Fruit fly (Drosophila melanogaster) whole organism, embryonic: Measurements from ENCODE around the gene rgn.

ENCODE experiments used
- ATbp ChIP-seq: fragments of 200-800 bp; sonication (Bioruptor generic); optimal IDR thresholded peaks from 2 replicates; lab custom pipeline; 2017; ENCODE audit warnings: missing biosample characterization, mild to moderate bottlenecking, missing genetic modification characterization, missing genetic modification reagents
- Awh ChIP-seq: fragments of 200-800 bp; sonication (Bioruptor generic); IDR thresholded peaks from 2 replicates; pipeline ENCODE4, ENCODE4 v1.3.6; 2022; ENCODE audit warnings: missing biosample characterization, missing genetic modification characterization
- CG10147 ChIP-seq: fragments of 200-800 bp; sonication (Bioruptor generic); optimal IDR thresholded peaks from 2 replicates; lab custom pipeline; 2019; ENCODE audit warnings: missing biosample characterization, mild to moderate bottlenecking, missing genetic modification characterization, moderate library complexity
- CG1024 ChIP-seq: fragments of 200-800 bp; sonication (Bioruptor generic); IDR thresholded peaks from 2 replicates; pipeline ENCODE4 v1.3.6; 2022; ENCODE audit warnings: missing biosample characterization, missing genetic modification characterization
- CG10431 ChIP-seq: fragments of 200-800 bp; sonication (Bioruptor generic); optimal IDR thresholded peaks from 3 replicates; lab custom pipeline; 2018; ENCODE audit warnings: missing biosample characterization, mild to moderate bottlenecking, missing genetic modification characterization
- CG10654 ChIP-seq: fragments of 200-800 bp; sonication (Bioruptor generic); optimal IDR thresholded peaks from 2 replicates; lab custom pipeline; 2016; ENCODE audit warnings: missing biosample characterization, missing genetic modification characterization
- CG11085 ChIP-seq: fragments of 200-800 bp; sonication (Bioruptor generic); IDR thresholded peaks from 2 replicates; pipeline ENCODE4 v1.3.6; 2022; ENCODE audit warnings: missing biosample characterization, missing genetic modification characterization
- CG11456 ChIP-seq: fragments of 200-800 bp; sonication (Bioruptor generic); IDR thresholded peaks from 3 replicates; pipeline ENCODE4 v1.3.6; 2022; ENCODE audit warnings: missing biosample characterization, missing genetic modification characterization
- CG12391 ChIP-seq: fragments of 200-800 bp; sonication (Bioruptor generic); optimal IDR thresholded peaks from 3 replicates; lab custom pipeline; 2018; ENCODE audit warnings: missing biosample characterization, mild to moderate bottlenecking, missing genetic modification characterization, moderate library complexity
- CG14050 ChIP-seq: fragments of 200-800 bp; sonication (Bioruptor generic); IDR thresholded peaks from 3 replicates; pipeline ENCODE4 v1.3.6; 2022; ENCODE audit warnings: missing biosample characterization, missing genetic modification characterization
- CG17568 ChIP-seq: fragments of 200-800 bp; sonication (Bioruptor generic); optimal IDR thresholded peaks from 2 replicates; lab custom pipeline; 2018; ENCODE audit warnings: missing biosample characterization, mild to moderate bottlenecking, missing genetic modification characterization, moderate library complexity
- CG17802 ChIP-seq: fragments of 200-800 bp; sonication (Bioruptor generic); optimal IDR thresholded peaks from 2 replicates; lab custom pipeline; 2018; ENCODE audit warnings: missing biosample characterization, mild to moderate bottlenecking, missing genetic modification characterization, moderate library complexity
- CG18476 ChIP-seq: fragments of 200-800 bp; sonication (Bioruptor generic); optimal IDR thresholded peaks from 2 replicates; lab custom pipeline; 2016; ENCODE audit warnings: missing biosample characterization, mild to moderate bottlenecking, missing genetic modification characterization
- CG18599 ChIP-seq: fragments of 200-800 bp; sonication (Bioruptor generic); optimal IDR thresholded peaks from 3 replicates; lab custom pipeline; 2017; ENCODE audit warnings: missing biosample characterization, missing genetic modification characterization, mild to moderate bottlenecking, moderate library complexity, missing genetic modification reagents
- CG2678 ChIP-seq: fragments of 200-800 bp; sonication (Bioruptor generic); optimal IDR thresholded peaks from 3 replicates; lab custom pipeline; 2019; ENCODE audit warnings: missing biosample characterization, mild to moderate bottlenecking, missing genetic modification characterization, moderate library complexity
- CG33213 ChIP-seq: fragments of 200-800 bp; sonication (Bioruptor generic); optimal IDR thresholded peaks from 3 replicates; lab custom pipeline; 2016; ENCODE audit warnings: missing biosample characterization, missing genetic modification characterization
- CG3407 ChIP-seq: fragments of 200-800 bp; sonication (Bioruptor generic); optimal IDR thresholded peaks from 2 replicates; lab custom pipeline; 2018; ENCODE audit warnings: missing biosample characterization, mild to moderate bottlenecking, missing genetic modification characterization
- CG3838 ChIP-seq: fragments of 200-800 bp; sonication (Bioruptor generic); optimal IDR thresholded peaks from 3 replicates; lab custom pipeline; 2016; ENCODE audit warnings: missing biosample characterization, missing genetic modification characterization
- CG4360 ChIP-seq: fragments of 200-800 bp; sonication (Bioruptor generic); IDR thresholded peaks from 2 replicates; pipeline ENCODE4 v1.3.6; 2022; ENCODE audit warnings: missing biosample characterization, missing genetic modification characterization
- CG4820 ChIP-seq: fragments of 200-800 bp; sonication (Bioruptor generic); optimal IDR thresholded peaks from 3 replicates; lab custom pipeline; 2016; ENCODE audit warnings: missing biosample characterization, missing genetic modification characterization
- CG6683 ChIP-seq: fragments of 200-800 bp; sonication (Bioruptor generic); optimal IDR thresholded peaks from 2 replicates; lab custom pipeline; 2017; ENCODE audit warnings: missing biosample characterization, mild to moderate bottlenecking, missing genetic modification characterization, missing genetic modification reagents
- CG7357 ChIP-seq: fragments of 200-800 bp; sonication (Bioruptor generic); IDR thresholded peaks from 3 replicates; pipeline ENCODE4 v1.3.6; 2022; ENCODE audit warnings: missing biosample characterization, missing genetic modification characterization
- CG8924 ChIP-seq: fragments of 200-800 bp; optimal IDR thresholded peaks from 3 replicates; lab custom pipeline; 2019; ENCODE audit warnings: missing biosample characterization, mild to moderate bottlenecking, missing genetic modification characterization, moderate library complexity
- CG9876 ChIP-seq: fragments of 200-800 bp; sonication (Bioruptor generic); optimal IDR thresholded peaks from 2 replicates; lab custom pipeline; 2016; ENCODE audit warnings: missing biosample characterization, missing genetic modification characterization
- D19B ChIP-seq: fragments of 200-800 bp; sonication (Bioruptor generic); optimal IDR thresholded peaks from 2 replicates; lab custom pipeline; 2017; ENCODE audit warnings: missing biosample characterization, mild to moderate bottlenecking, missing genetic modification characterization
- Drgx ChIP-seq: fragments of 200-800 bp; sonication (Bioruptor generic); IDR thresholded peaks from 2 replicates; pipeline ENCODE4 v1.3.6; 2022; ENCODE audit warnings: missing biosample characterization, missing genetic modification characterization
- Ets97D ChIP-seq: fragments of 200-800 bp; sonication (Bioruptor generic); optimal IDR thresholded peaks from 3 replicates; lab custom pipeline; 2016; ENCODE audit warnings: missing biosample characterization, missing genetic modification characterization
- HLH3B ChIP-seq: fragments of 200-800 bp; sonication (Bioruptor generic); IDR thresholded peaks from 2 replicates; pipeline ENCODE4 v1.3.6; 2022; ENCODE audit warnings: missing biosample characterization, missing genetic modification characterization
- Neu2 ChIP-seq: fragments of 200-800 bp; sonication (Bioruptor generic); optimal IDR thresholded peaks from 3 replicates; lab custom pipeline; 2016; ENCODE audit warnings: missing biosample characterization, missing genetic modification characterization, borderline replicate concordance
- Nf-YA ChIP-seq: fragments of 200-800 bp; sonication (Bioruptor generic); IDR thresholded peaks from 2 replicates; pipeline ENCODE4 v1.3.6; 2022; ENCODE audit warnings: missing biosample characterization, missing genetic modification characterization
- Nf-YC ChIP-seq: fragments of 200-800 bp; optimal IDR thresholded peaks from 3 replicates; lab custom pipeline; 2019; ENCODE audit warnings: missing biosample characterization, mild to moderate bottlenecking, missing genetic modification characterization, moderate library complexity
- PHDP ChIP-seq: fragments of 200-800 bp; sonication (Bioruptor generic); optimal IDR thresholded peaks from 3 replicates; lab custom pipeline; 2018; ENCODE audit warnings: missing biosample characterization, mild to moderate bottlenecking, missing genetic modification characterization, moderate library complexity
- Pdp1 ChIP-seq, 2 experiments: fragments of 200-800 bp; sonication (Bioruptor generic); optimal IDR thresholded peaks; 3 replicates each; lab custom pipeline; 2016; ENCODE audit warnings: missing biosample characterization in 2 of 2, missing genetic modification characterization in 2 of 2, mild to moderate bottlenecking in 1 of 2, moderate library complexity in 1 of 2
- Taf1 ChIP-seq: fragments of 200-800 bp; sonication (Bioruptor generic); IDR thresholded peaks from 2 replicates; pipeline ENCODE4 v1.3.6; 2022; ENCODE audit warnings: missing biosample characterization, missing genetic modification characterization
- abd-A ChIP-seq: fragments of 200-800 bp; sonication (Bioruptor generic); optimal IDR thresholded peaks from 3 replicates; lab custom pipeline; 2019; ENCODE audit warnings: missing biosample characterization, mild to moderate bottlenecking, missing genetic modification characterization, moderate library complexity
- bcd ChIP-seq: fragments of 200-800 bp; sonication (Bioruptor generic); optimal IDR thresholded peaks from 2 replicates; lab custom pipeline; 2017; ENCODE audit warnings: missing biosample characterization, mild to moderate bottlenecking, missing genetic modification characterization
- btn ChIP-seq: fragments of 200-800 bp; sonication (Bioruptor generic); optimal IDR thresholded peaks from 2 replicates; lab custom pipeline; 2016; ENCODE audit warnings: missing biosample characterization, missing genetic modification characterization
- dysf ChIP-seq: fragments of 200-800 bp; sonication (Bioruptor generic); IDR thresholded peaks from 3 replicates; pipeline ENCODE4 v1.3.6; 2022; ENCODE audit warnings: missing biosample characterization, missing genetic modification characterization
- en ChIP-seq: fragments of 200-800 bp; sonication (Bioruptor generic); optimal IDR thresholded peaks from 2 replicates; lab custom pipeline; 2016; ENCODE audit warnings: missing biosample characterization, missing genetic modification characterization
- inv ChIP-seq: fragments of 200-800 bp; sonication (Bioruptor generic); IDR thresholded peaks from 2 replicates; pipeline ENCODE4 v1.3.6; 2022; ENCODE audit warnings: missing biosample characterization, missing genetic modification characterization; ENCODE audit not compliant: partially characterized antibody
- lola ChIP-seq, 3 experiments: fragments of >200 bp in 2 of 3; fragments of 200-800 bp in 1 of 3; sonication (Bioruptor generic) in 1 of 3; optimal IDR thresholded peaks; 2 replicates each; lab custom pipeline; 2017 to 2019; ENCODE audit warnings: missing biosample characterization in 3 of 3, missing genetic modification characterization in 3 of 3, mild to moderate bottlenecking in 1 of 3, moderate library complexity in 1 of 3
- lov ChIP-seq, 2 experiments: fragments of 200-800 bp in 1 of 2; fragments of >200 bp in 1 of 2; sonication (Bioruptor generic) in 1 of 2; IDR thresholded peaks in 1 of 2; optimal IDR thresholded peaks in 1 of 2; 2 replicates in 1 of 2; 3 replicates in 1 of 2; pipeline versions ENCODE4 v1.3.6 to Lab custom; 2017 to 2022; ENCODE audit warnings: missing biosample characterization in 1 of 2, missing genetic modification characterization in 1 of 2
- nau ChIP-seq: fragments of 200-800 bp; sonication (Bioruptor generic); optimal IDR thresholded peaks from 3 replicates; lab custom pipeline; 2017; ENCODE audit warnings: missing biosample characterization, mild to moderate bottlenecking, missing genetic modification characterization, missing genetic modification reagents
- nerfin-2 ChIP-seq: fragments of 200-800 bp; sonication (Bioruptor generic); IDR thresholded peaks from 2 replicates; pipeline ENCODE4 v1.3.6; 2022; ENCODE audit warnings: missing biosample characterization, missing genetic modification characterization; ENCODE audit not compliant: partially characterized antibody
- phol ChIP-seq: fragments of 200-800 bp; sonication (Bioruptor generic); optimal IDR thresholded peaks from 3 replicates; lab custom pipeline; 2018; ENCODE audit warnings: missing biosample characterization, mild to moderate bottlenecking, missing genetic modification characterization, moderate library complexity
- pzg ChIP-seq: fragments of 200-800 bp; sonication (Bioruptor generic); optimal IDR thresholded peaks from 3 replicates; lab custom pipeline; 2018; ENCODE audit warnings: missing biosample characterization, mild to moderate bottlenecking, missing genetic modification characterization, moderate library complexity
- sd ChIP-seq: fragments of 200-800 bp; sonication (Bioruptor generic); optimal IDR thresholded peaks from 3 replicates; lab custom pipeline; 2018; ENCODE audit warnings: missing biosample characterization, mild to moderate bottlenecking, missing genetic modification characterization, moderate library complexity
- trh ChIP-seq: fragments of 200-800 bp; sonication (Bioruptor generic); optimal IDR thresholded peaks from 2 replicates; lab custom pipeline; 2016; ENCODE audit warnings: missing biosample characterization, missing genetic modification characterization
- vvl ChIP-seq: fragments of 200-800 bp; sonication (Bioruptor generic); IDR thresholded peaks from 2 replicates; pipeline ENCODE4 v1.3.6; 2022; ENCODE audit warnings: missing biosample characterization, missing genetic modification characterization

Gene rgn

DNA sequence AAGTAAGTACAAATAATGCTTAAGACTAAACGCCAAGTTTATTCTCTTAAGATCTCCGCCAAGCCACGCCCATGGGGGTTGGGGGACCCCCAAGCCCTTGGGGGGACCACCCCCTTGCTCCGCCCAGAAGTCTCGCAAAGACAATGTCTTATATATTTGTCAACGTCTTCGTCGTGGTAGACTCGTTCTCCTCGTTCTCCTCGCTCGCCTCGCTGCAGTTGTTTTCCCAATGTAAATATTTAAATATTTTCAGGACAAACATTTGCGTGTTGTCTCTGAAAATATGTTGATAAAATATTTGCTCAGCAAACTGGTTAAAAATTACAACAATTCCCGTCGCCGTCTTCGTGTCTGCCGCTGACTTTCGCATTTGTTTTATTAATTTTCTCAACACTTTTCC lies 81.9 kb downstream of the rgn start (continued):
- peak; percentile 58; the same call in 1 of the 2 replicates for TF ChIP-seq Awh (GFP tag; lab: Robert Waterston, UW)
- peak; percentile 59 for TF ChIP-seq CG18476 (GFP tag; lab: Kevin White, UChicago)
- peak; percentile 90 for TF ChIP-seq CG3407 (GFP tag; lab: Kevin White, UChicago)
- TF ChIP-seq CG14050, result no peak
- TF ChIP-seq abd-A (tag; lab: Kevin White, UChicago), result no peak
- TF ChIP-seq CG4360 (GFP tag; lab: Robert Waterston, UW), result peak; percentile 71
- peak; percentile 58 for TF ChIP-seq PHDP
- no peak for TF ChIP-seq D19B (GFP tag; lab: Kevin White, UChicago)
- peak; percentile 59 for TF ChIP-seq bcd
- TF ChIP-seq vvl (GFP tag; lab: Robert Waterston, UW), result peak; percentile 71
- TF ChIP-seq CG2678 (tag; lab: Kevin White, UChicago), result peak; percentile 68
- peak; percentile 79 for TF ChIP-seq CG17568 (GFP tag; lab: Kevin White, UChicago)
- peak; percentile 64; the same call in 1 of the 2 replicates for TF ChIP-seq CG1024 (GFP tag; lab: Robert Waterston, UW)
- no peak for TF ChIP-seq Drgx (GFP tag; lab: Robert Waterston, UW)
- no peak for TF ChIP-seq lov (optimal IDR thresholded peaks at IDR 0.05; lab: Kevin White, UChicago)
- peak; percentile 90 for TF ChIP-seq lov (GFP tag; IDR thresholded peaks at IDR 0.05; lab: Robert Waterston, UW)
- TF ChIP-seq sd (tag; lab: Kevin White, UChicago), result no peak
- peak; percentile 55 for TF ChIP-seq CG18599
- TF ChIP-seq CG11456 (GFP tag; lab: Robert Waterston, UW), result 0 out of 3 replicates have a peak, but pooled peaks have one; percentile 44
- TF ChIP-seq phol, result peak; percentile 66
- peak; percentile 59 for TF ChIP-seq CG4820 (GFP tag; lab: Kevin White, UChicago)
- TF ChIP-seq lola (GFP tag; optimal IDR thresholded peaks at IDR 0.05; lab: Kevin White, UChicago), result peak in 1 of 3 experiments; percentile 92
- TF ChIP-seq CG12391, result peak; percentile 71
- no peak for TF ChIP-seq Nf-YC (tag; lab: Kevin White, UChicago)
- TF ChIP-seq CG10147 (GFP tag; lab: Kevin White, UChicago), result no peak
- no peak for TF ChIP-seq inv
- TF ChIP-seq CG8924 (tag; lab: Kevin White, UChicago), result peak; percentile 90
- TF ChIP-seq Ets97D (GFP tag; lab: Kevin White, UChicago), result no peak
- TF ChIP-seq Neu2 (GFP tag; lab: Kevin White, UChicago), result peak; percentile 43
- no peak for TF ChIP-seq CG11085 (GFP tag; lab: Robert Waterston, UW)
- no peak for TF ChIP-seq nerfin-2 (GFP tag; lab: Robert Waterston, UW)
- peak; percentile 47 for TF ChIP-seq trh
- peak; percentile 43 for TF ChIP-seq CG10431 (GFP tag; lab: Kevin White, UChicago)
- peak; percentile 66 for TF ChIP-seq CG17802 (tag; lab: Kevin White, UChicago)
- no peak for TF ChIP-seq pzg (GFP tag; lab: Kevin White, UChicago)
- no peak for TF ChIP-seq dysf (GFP tag; lab: Robert Waterston, UW)
- TF ChIP-seq CG10654 (GFP tag; lab: Kevin White, UChicago), result peak; percentile 47
- TF ChIP-seq CG7357 (GFP tag; lab: Robert Waterston, UW), result 0 out of 3 replicates have a peak, but pooled peaks have one; percentile 12
- TF ChIP-seq ATbp (GFP tag; lab: Kevin White, UChicago), result peak; percentile 80
- TF ChIP-seq CG3838 (GFP tag; lab: Kevin White, UChicago), result peak; percentile 57
- peak; percentile 30; the same call in 1 of the 2 replicates for TF ChIP-seq HLH3B (GFP tag; lab: Robert Waterston, UW)
- no peak for TF ChIP-seq en (GFP tag; lab: Kevin White, UChicago)
- 0 out of 2 replicates have a peak, but pooled peaks have one; percentile 19 for TF ChIP-seq Nf-YA
- peak; percentile 55 for TF ChIP-seq CG33213 (GFP tag; lab: Kevin White, UChicago)
- TF ChIP-seq CG9876, result no peak
- TF ChIP-seq Taf1 (GFP tag; lab: Robert Waterston, UW), result no peak
- TF ChIP-seq CG6683 (GFP tag; lab: Kevin White, UChicago), result no peak
- TF ChIP-seq nau (GFP tag; lab: Kevin White, UChicago), result no peak
- peak; percentile 53 for TF ChIP-seq btn (GFP tag; lab: Kevin White, UChicago)
- TF ChIP-seq Pdp1 (GFP tag; optimal IDR thresholded peaks at IDR 0.05; lab: Kevin White, UChicago), result peak in 1 of 2 experiments; percentile 54
